Worm (Caenorhabditis elegans) whole organism, L4 larva: ENCODE data around the gene T25B9.1.

ENCODE experiments used
- F10B5.3 ChIP-seq: sonication (generic microtip); optimal IDR thresholded peaks from 2 replicates; lab custom pipeline; 2016; ENCODE audit warnings: mild to moderate bottlenecking, missing genetic modification characterization, missing compliant biosample characterization
- F44E2.7 ChIP-seq: fragments of 200-800 bp; sonication (Bioruptor generic); IDR thresholded peaks from 2 replicates; pipeline ENCODE4 v2.1.2; 2022; ENCODE audit warnings: missing genetic modification characterization, missing compliant biosample characterization
- ZK337.2 ChIP-seq: fragments of 200-800 bp; sonication (Bioruptor generic); IDR thresholded peaks from 2 replicates; pipeline ENCODE4 v1.3.6; 2022; ENCODE audit warnings: missing genetic modification reagents, missing genetic modification characterization, missing compliant biosample characterization
- aha-1 ChIP-seq: fragments of 150-350 bp; peaks from one replicate; lab custom pipeline; 2014; ENCODE audit warnings: missing biosample characterization, missing genetic modification characterization
- aly-2 ChIP-seq: sonication (generic microtip); optimal IDR thresholded peaks from 2 replicates; lab custom pipeline; 2018; ENCODE audit warnings: missing biosample characterization, missing genetic modification characterization
- ceh-44 ChIP-seq: fragments of 200-800 bp; sonication (Bioruptor generic); IDR thresholded peaks from 2 replicates; pipeline ENCODE4 v1.3.6; 2022; ENCODE audit warnings: missing genetic modification reagents, missing genetic modification characterization, missing compliant biosample characterization
- ces-1 ChIP-seq: fragments of 150-350 bp; sonication (generic microtip); optimal IDR thresholded peaks from 4 replicates; lab custom pipeline; 2014; ENCODE audit warnings: missing biosample characterization, missing genetic modification reagents, missing genetic modification characterization
- daf-12 ChIP-seq: fragments of 150-350 bp; optimal IDR thresholded peaks from 2 replicates; lab custom pipeline; 2014; ENCODE audit warnings: missing biosample characterization, missing genetic modification reagents, missing genetic modification characterization
- daf-16 ChIP-seq, 3 experiments: sonication (generic microtip); optimal IDR thresholded peaks; 2 replicates each; lab custom pipeline; 2016 to 2017; ENCODE audit warnings: missing genetic modification characterization in 3 of 3, missing genetic modification reagents in 3 of 3, mild to moderate bottlenecking in 2 of 3, missing compliant biosample characterization in 2 of 3, missing biosample characterization in 1 of 3, moderate library complexity in 1 of 3
- daf-8 ChIP-seq: fragments of 200-800 bp; sonication (Bioruptor generic); IDR thresholded peaks from 2 replicates; pipeline ENCODE4 v1.3.6; 2022; ENCODE audit warnings: missing genetic modification characterization, missing compliant biosample characterization
- dmd-6 ChIP-seq: fragments of 200-800 bp; sonication (Bioruptor generic); IDR thresholded peaks from 2 replicates; pipeline ENCODE4 v1.3.6; 2022; ENCODE audit warnings: missing genetic modification reagents, missing genetic modification characterization, missing compliant biosample characterization
- dmd-8 ChIP-seq: fragments of 200-800 bp; sonication (Bioruptor generic); IDR thresholded peaks from 2 replicates; pipeline ENCODE4 v1.3.6; 2022; ENCODE audit warnings: missing genetic modification characterization, missing compliant biosample characterization
- dve-1 ChIP-seq: sonication (generic microtip); optimal IDR thresholded peaks from 2 replicates; lab custom pipeline; 2017; ENCODE audit warnings: antibody characterized with exemption, mild to moderate bottlenecking, missing genetic modification characterization, missing compliant biosample characterization; ENCODE audit not compliant: insufficient read depth
- egl-43 ChIP-seq: fragments of 200-800 bp; sonication (Bioruptor generic); IDR thresholded peaks from 2 replicates; pipeline ENCODE4 v1.3.6; 2022; ENCODE audit warnings: missing genetic modification reagents, missing genetic modification characterization, missing compliant biosample characterization
- fos-1 ChIP-seq: fragments of 150-350 bp; optimal IDR thresholded peaks from 2 replicates; lab custom pipeline; 2014; ENCODE audit warnings: missing biosample characterization, missing genetic modification characterization
- hlh-11 ChIP-seq: fragments of 200-800 bp; sonication (Bioruptor generic); optimal IDR thresholded peaks from 2 replicates; lab custom pipeline; 2018; ENCODE audit warnings: mild to moderate bottlenecking, missing genetic modification characterization, missing compliant biosample characterization
- hmg-1.1 ChIP-seq: fragments of 200-800 bp; sonication (Bioruptor generic); IDR thresholded peaks from 2 replicates; pipeline ENCODE4 v1.3.6; 2022; ENCODE audit warnings: missing genetic modification reagents, missing genetic modification characterization, missing compliant biosample characterization
- lin-15B ChIP-seq: fragments of 150-350 bp; sonication (generic microtip); optimal IDR thresholded peaks from 3 replicates; lab custom pipeline; 2014; ENCODE audit warnings: missing biosample characterization, missing genetic modification characterization
- lin-38 ChIP-seq: fragments of 200-800 bp; sonication (Bioruptor generic); IDR thresholded peaks from 2 replicates; pipeline ENCODE4 v1.3.6; 2022; ENCODE audit warnings: missing genetic modification reagents, missing genetic modification characterization, missing compliant biosample characterization
- madf-5 ChIP-seq, 2 experiments: fragments of 200-800 bp; sonication (Bioruptor generic); IDR thresholded peaks; 2 replicates each; pipeline ENCODE4 v1.3.6; 2022; ENCODE audit warnings: missing compliant biosample characterization in 2 of 2, missing genetic modification characterization in 2 of 2
- madf-9 ChIP-seq: fragments of 200-800 bp; sonication (Bioruptor generic); conservative IDR thresholded peaks from 2 replicates; pipeline ENCODE4 v1.3.6; 2022; ENCODE audit warnings: missing genetic modification reagents, missing genetic modification characterization, missing compliant biosample characterization
- mxl-2 ChIP-seq: fragments of 200-800 bp; sonication (Bioruptor generic); conservative IDR thresholded peaks from 2 replicates; pipeline ENCODE4 v1.3.6; 2022; ENCODE audit warnings: missing genetic modification reagents, missing genetic modification characterization, missing compliant biosample characterization
- mxl-3 ChIP-seq: fragments of 200-800 bp; sonication (Bioruptor generic); optimal IDR thresholded peaks from 2 replicates; lab custom pipeline; 2018; ENCODE audit warnings: mild to moderate bottlenecking, missing genetic modification characterization, missing compliant biosample characterization
- nhr-11 ChIP-seq: fragments of 150-350 bp; optimal IDR thresholded peaks from 2 replicates; lab custom pipeline; 2014; ENCODE audit warnings: missing biosample characterization, missing genetic modification characterization
- nhr-111 ChIP-seq: fragments of 200-800 bp; sonication (Bioruptor generic); optimal IDR thresholded peaks from 2 replicates; lab custom pipeline; 2018; ENCODE audit warnings: mild to moderate bottlenecking, missing genetic modification characterization, missing compliant biosample characterization
- nhr-28 ChIP-seq: fragments of 150-350 bp; optimal IDR thresholded peaks from 2 replicates; lab custom pipeline; 2014; ENCODE audit warnings: missing biosample characterization, missing genetic modification characterization
- nhr-42 ChIP-seq: fragments of 200-800 bp; sonication (Bioruptor generic); IDR thresholded peaks from 2 replicates; pipeline ENCODE4 v1.3.6; 2022; ENCODE audit warnings: missing genetic modification characterization, missing compliant biosample characterization
- nhr-48 ChIP-seq: sonication (generic microtip); optimal IDR thresholded peaks from 2 replicates; lab custom pipeline; 2016; ENCODE audit warnings: mild to moderate bottlenecking, missing genetic modification characterization, missing compliant biosample characterization
- nhr-76 ChIP-seq: fragments of 150-350 bp; optimal IDR thresholded peaks from 2 replicates; lab custom pipeline; 2014; ENCODE audit warnings: missing biosample characterization, missing genetic modification characterization
- pqm-1 ChIP-seq: sonication (generic microtip); optimal IDR thresholded peaks from 2 replicates; lab custom pipeline; 2017; ENCODE audit warnings: missing biosample characterization, missing genetic modification characterization
- tag-97 ChIP-seq: fragments of 200-800 bp; sonication (Bioruptor generic); IDR thresholded peaks from 2 replicates; pipeline ENCODE4 v1.3.6; 2022; ENCODE audit warnings: missing genetic modification characterization, missing compliant biosample characterization
- tra-1 ChIP-seq: fragments of 200-800 bp; sonication (Bioruptor generic); IDR thresholded peaks from 2 replicates; pipeline ENCODE4 v1.3.6; 2022; ENCODE audit warnings: missing genetic modification reagents, missing genetic modification characterization, missing compliant biosample characterization
- unc-39 ChIP-seq: sonication (generic microtip); optimal IDR thresholded peaks from 2 replicates; lab custom pipeline; 2017; ENCODE audit warnings: missing biosample characterization, missing genetic modification characterization
- unc-62 ChIP-seq, 3 experiments: fragments of 150-350 bp in 1 of 3; sonication (generic microtip); optimal IDR thresholded peaks in 2 of 3; peaks in 1 of 3; 1 replicate in 1 of 3; 2 replicates in 2 of 3; lab custom pipeline; 2014 to 2017; ENCODE audit warnings: missing biosample characterization in 3 of 3, missing genetic modification characterization in 3 of 3, missing genetic modification reagents in 3 of 3, missing genotype in 1 of 3
- zfp-3 ChIP-seq: fragments of 200-800 bp; sonication (Bioruptor generic); conservative IDR thresholded peaks from 2 replicates; pipeline ENCODE4 v1.3.6; 2022; ENCODE audit warnings: missing genetic modification reagents, missing genetic modification characterization, missing compliant biosample characterization

T25B9.1 gene

DNA sequence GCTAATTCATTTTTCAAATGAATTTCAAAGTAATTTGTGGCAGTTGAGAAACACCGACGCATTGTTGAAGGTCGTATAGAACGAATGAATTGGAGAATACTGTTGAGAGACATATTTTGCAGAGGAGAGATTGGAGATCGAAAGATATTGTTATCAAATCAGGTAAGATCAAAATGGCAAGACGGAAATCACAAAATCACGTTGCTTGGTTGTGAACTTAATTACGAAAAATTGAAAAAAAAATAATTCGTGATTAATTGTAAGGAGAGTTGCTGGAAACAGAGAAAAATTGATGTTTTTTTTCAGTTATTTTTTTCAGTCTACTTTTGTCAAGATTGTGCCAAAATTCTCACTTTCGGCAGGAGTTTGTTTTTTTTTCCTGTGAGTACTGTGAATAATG lies at the start of gene T25B9.1:
Gene T25B9.1, minus strand, starts transcription at position 101 of the 400 bp plus-strand sequence.
- no peak for TF ChIP-seq madf-9 (GFP tag; lab: Robert Waterston, UW)
- TF ChIP-seq nhr-42 (GFP tag; lab: Robert Waterston, UW): no peak
- no peak for TF ChIP-seq dmd-8
- no peak for TF ChIP-seq nhr-28 (tag; lab: Kevin White, UChicago)
- TF ChIP-seq lin-15B (tag; lab: Kevin White, UChicago): no peak
- TF ChIP-seq mxl-2 (GFP tag; lab: Robert Waterston, UW): no peak
- TF ChIP-seq unc-62 (GFP tag; optimal IDR thresholded peaks at IDR 0.05 in 1 of 2; lab: Kevin White, UChicago): no peak
- no peak for TF ChIP-seq unc-62 (tag; optimal IDR thresholded peaks at IDR 0.05; lab: Kevin White, UChicago)

DNA sequence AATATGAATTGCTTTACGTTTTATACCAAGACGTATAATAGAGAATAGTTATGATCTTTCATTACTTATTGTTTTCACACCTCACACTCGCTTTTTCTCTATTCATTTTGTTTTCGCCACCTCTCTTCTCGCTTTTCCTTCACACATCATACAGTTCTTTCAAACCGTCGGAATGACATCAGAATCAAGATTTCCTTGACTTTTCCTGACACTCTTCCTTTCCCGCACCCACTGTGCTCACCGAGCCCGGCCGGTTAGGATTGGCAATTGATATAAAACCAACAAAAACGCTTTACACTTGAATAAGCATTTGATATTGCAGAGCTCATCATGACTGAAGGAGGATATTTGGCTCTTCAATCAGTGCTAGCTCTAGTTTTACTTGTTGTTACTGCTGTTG lies 49.4 kb upstream of the T25B9.1 start, which contains the start of gene zipt-2.1:
Gene zipt-2.1, plus strand, starts transcription at position 301 of the 400 bp plus-strand sequence.
- TF ChIP-seq aha-1 (tag; lab: Kevin White, UChicago) (peak; percentile 67), fos-1 (no peak)

DNA sequence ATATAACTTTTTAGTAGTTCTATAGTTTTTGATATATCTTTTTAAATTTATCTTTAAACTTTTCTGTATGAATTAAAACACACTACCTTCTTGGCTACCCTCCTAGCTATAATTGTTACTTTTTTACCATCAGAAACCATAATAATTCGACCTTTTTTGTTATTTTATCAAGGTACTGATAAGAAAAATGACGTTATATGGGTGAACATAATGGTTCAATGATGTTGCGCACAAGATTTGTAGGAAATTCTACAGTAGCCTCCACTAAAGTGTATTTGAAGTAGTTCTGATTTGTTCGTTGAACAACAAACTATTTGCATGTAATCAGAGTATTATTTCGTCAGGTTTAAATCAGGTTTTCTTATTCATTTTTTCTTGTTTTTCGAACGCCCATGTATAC lies 48.7 kb upstream of the T25B9.1 start:
- TF ChIP-seq nhr-28 (tag; lab: Kevin White, UChicago) (peak; percentile 74), ces-1 (GFP tag; lab: Kevin White, UChicago) (no peak), F10B5.3 (tag; lab: Kevin White, UChicago) (no peak), lin-38 (GFP tag; lab: Robert Waterston, UW) (no peak), unc-62 (GFP tag; optimal IDR thresholded peaks at IDR 0.05 in 1 of 2; lab: Kevin White, UChicago) (no peak), unc-62 (tag; optimal IDR thresholded peaks at IDR 0.05; lab: Kevin White, UChicago) (no peak), daf-8 (GFP tag; lab: Robert Waterston, UW) (no peak), daf-16 (GFP tag; optimal IDR thresholded peaks at IDR 0.05; lab: Kevin White, UChicago) (no peak), daf-16 (tag; optimal IDR thresholded peaks at IDR 0.05; lab: Kevin White, UChicago) (peak; percentile 25), mxl-3 (no peak), dve-1 (peak; percentile 13), ceh-44 (GFP tag; lab: Robert Waterston, UW) (no peak), tag-97 (GFP tag; lab: Robert Waterston, UW) (no peak), lin-15B (tag; lab: Kevin White, UChicago) (no peak), nhr-111 (GFP tag; lab: Kevin White, UChicago) (no peak), madf-5 (GFP tag; IDR thresholded peaks at IDR 0.05; lab: Robert Waterston, UW) (no peak), mxl-2 (GFP tag; lab: Robert Waterston, UW) (no peak), ZK337.2 (GFP tag; lab: Robert Waterston, UW) (no peak), daf-12 (tag; lab: Kevin White, UChicago) (no peak), zfp-3 (no peak), egl-43 (GFP tag; lab: Robert Waterston, UW) (no peak), hmg-1.1 (no peak), nhr-11 (tag; lab: Kevin White, UChicago) (no peak), unc-39 (tag; lab: Kevin White, UChicago) (no peak), aly-2 (tag; lab: Kevin White, UChicago) (no peak), tra-1 (GFP tag; lab: Robert Waterston, UW) (no peak), pqm-1 (tag; lab: Kevin White, UChicago) (peak; percentile 44)

DNA sequence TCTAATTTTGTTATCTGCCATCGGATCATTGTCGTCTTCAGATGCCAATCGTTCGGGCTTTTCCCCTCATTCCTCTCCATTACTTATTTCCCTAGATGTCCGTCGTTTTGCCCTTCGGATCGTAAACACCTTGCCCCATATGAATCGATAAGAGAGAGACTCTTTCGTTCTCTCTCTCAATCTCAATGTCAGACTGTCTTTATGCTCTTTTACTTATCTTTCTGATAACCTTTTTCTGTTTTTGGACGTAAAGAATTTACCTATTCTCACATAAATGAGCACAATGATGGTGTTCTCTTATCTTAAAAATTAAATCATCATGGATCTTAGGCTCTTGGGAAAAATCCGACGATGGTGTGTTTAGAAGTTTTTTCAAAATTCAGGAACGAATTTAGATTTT lies 46.8 kb upstream of the T25B9.1 start:
- TF ChIP-seq nhr-48 (tag; lab: Kevin White, UChicago): peak; percentile 10
- no peak for TF ChIP-seq nhr-76 (tag; lab: Kevin White, UChicago)
- TF ChIP-seq dmd-6 (GFP tag; lab: Robert Waterston, UW): peak; percentile 43
- peak; percentile 48 for TF ChIP-seq nhr-28 (tag; lab: Kevin White, UChicago)
- TF ChIP-seq aha-1 (tag; lab: Kevin White, UChicago): peak; percentile 89
- peak; percentile 21 for TF ChIP-seq pqm-1 (tag; lab: Kevin White, UChicago)
- TF ChIP-seq hlh-11 (tag; lab: Kevin White, UChicago): peak; percentile 45
- TF ChIP-seq F44E2.7 (GFP tag; lab: Robert Waterston, UW): no peak
- peak; percentile 83 for TF ChIP-seq dve-1
- TF ChIP-seq daf-16 (GFP tag; optimal IDR thresholded peaks at IDR 0.05; lab: Kevin White, UChicago): no peak
- TF ChIP-seq daf-16 (tag; optimal IDR thresholded peaks at IDR 0.05; lab: Kevin White, UChicago): peak; percentile 95
